Worm (Caenorhabditis elegans): ENCODE results near the gene D2096.5.

DNA sequence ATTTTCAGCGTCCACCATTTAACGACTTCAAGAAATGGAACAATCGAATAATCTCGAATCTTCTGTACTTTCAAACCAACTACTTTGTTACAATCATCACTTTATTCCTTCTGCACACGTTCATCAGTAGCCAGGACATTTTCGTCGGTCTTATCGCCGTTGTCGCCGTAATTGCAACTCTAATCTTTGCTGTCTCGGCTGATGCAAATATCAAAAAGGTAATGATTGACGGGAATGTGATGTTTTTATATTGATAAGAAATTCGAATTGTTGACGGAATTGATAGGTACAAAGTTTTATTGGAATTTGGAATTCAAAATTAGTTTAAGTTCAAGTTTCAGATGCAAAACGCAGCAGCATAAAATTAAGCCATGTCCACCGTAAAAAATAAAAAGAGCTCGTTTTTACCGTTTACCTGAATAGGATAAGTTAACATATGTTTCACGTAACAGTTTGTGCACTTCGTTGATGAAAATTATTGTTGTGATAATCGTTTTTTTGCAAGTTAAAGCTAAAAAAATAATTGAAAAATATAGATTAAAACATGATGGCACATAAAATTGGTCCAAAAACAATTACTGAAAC lies 20.8 kb upstream of the D2096.5 start:
- TF ChIP-seq tab-1 (GFP tag; IDR thresholded peaks at IDR 0.05) = no peak
- no peak for TF ChIP-seq ref-1 (GFP tag; conservative IDR thresholded peaks at IDR 0.05)
- no peak for TF ChIP-seq ztf-29 (GFP tag; IDR thresholded peaks at IDR 0.05)
- TF ChIP-seq ztf-23 (GFP tag; IDR thresholded peaks at IDR 0.05) = no peak
- TF ChIP-seq flt-1 (GFP tag; IDR thresholded peaks at IDR 0.05) = no peak

All from whole organism, midembryonic.